Fruit fly (Drosophila melanogaster) whole organism, wandering third instar larva: ENCODE results near the gene CG5404.

Source experiments
- Dif ChIP-seq: fragments of 200-275, 200-300 bp; sonication (Bioruptor generic); optimal IDR thresholded peaks from 2 replicates; lab custom pipeline; 2018; ENCODE audit warnings: missing biosample characterization, missing genetic modification characterization; ENCODE audit not compliant: partially characterized antibody
- Hr83 ChIP-seq: fragments of 200-300 bp; sonication (Bioruptor generic); optimal IDR thresholded peaks from 2 replicates; lab custom pipeline; 2016; ENCODE audit warnings: missing biosample characterization, mild to moderate bottlenecking, missing genetic modification characterization, moderate library complexity; ENCODE audit not compliant: poor library complexity, severe bottlenecking
- Sp1 ChIP-seq: fragments of 200-800 bp; sonication (Bioruptor generic); optimal IDR thresholded peaks from 3 replicates; lab custom pipeline; 2019; ENCODE audit warnings: missing biosample characterization, mild to moderate bottlenecking, missing genetic modification characterization, moderate library complexity
- fru ChIP-seq: fragments of 200-800 bp; sonication (Bioruptor generic); optimal IDR thresholded peaks from 3 replicates; lab custom pipeline; 2016; ENCODE audit warnings: missing biosample characterization, mild to moderate bottlenecking, missing genetic modification characterization
- rgr ChIP-seq: fragments of 200-800 bp; sonication (Bioruptor generic); optimal IDR thresholded peaks from 3 replicates; lab custom pipeline; 2016; ENCODE audit warnings: missing biosample characterization, mild to moderate bottlenecking, missing genetic modification characterization

dm6 chr3R:15694941-15695340 is 9.5 kb upstream of the CG5404 start, which contains the start of gene CG5399:
- TF ChIP-seq fru (GFP tag; lab: Kevin White, UChicago) (no peak), rgr (GFP tag; lab: Kevin White, UChicago) (no peak), Sp1 (GFP tag; lab: Kevin White, UChicago) (no peak), Dif (GFP tag; lab: Kevin White, UChicago) (no peak), Hr83 (GFP tag; lab: Kevin White, UChicago) (no peak)
